Worm (Caenorhabditis elegans) whole organism, late embryonic: ENCODE data around the gene amdh-1.

ENCODE experiments used
- C08G9.2 ChIP-seq: sonication (generic microtip); optimal IDR thresholded peaks from 2 replicates; lab custom pipeline; 2016; ENCODE audit warnings: mild to moderate bottlenecking, missing genetic modification characterization, moderate library complexity, missing compliant biosample characterization
- F13H6.1 ChIP-seq: sonication (generic microtip); optimal IDR thresholded peaks from 2 replicates; lab custom pipeline; 2016; ENCODE audit warnings: missing genetic modification characterization, missing compliant biosample characterization
- T23F11.4 ChIP-seq: fragments of 200-800 bp; sonication (Bioruptor generic); optimal IDR thresholded peaks from 2 replicates; lab custom pipeline; 2018; ENCODE audit warnings: mild to moderate bottlenecking, missing genetic modification characterization, missing compliant biosample characterization
- Y22D7AL.16 ChIP-seq: sonication (generic microtip); optimal IDR thresholded peaks from 2 replicates; lab custom pipeline; 2016; ENCODE audit warnings: missing genetic modification characterization, missing compliant biosample characterization
- ama-1 ChIP-seq: fragments of 150-350 bp; optimal IDR thresholded peaks from 2 replicates; lab custom pipeline; 2014
- ceh-18 ChIP-seq: sonication (generic microtip); optimal IDR thresholded peaks from 2 replicates; lab custom pipeline; 2016; ENCODE audit warnings: missing genetic modification characterization, missing compliant biosample characterization
- ceh-19 ChIP-seq: fragments of 200-800 bp; sonication (Bioruptor generic); optimal IDR thresholded peaks from 2 replicates; lab custom pipeline; 2018; ENCODE audit warnings: mild to moderate bottlenecking, missing genetic modification characterization, missing compliant biosample characterization
- ceh-2 ChIP-seq: sonication (generic microtip); optimal IDR thresholded peaks from 2 replicates; lab custom pipeline; 2016; ENCODE audit warnings: missing genotype, missing genetic modification characterization, missing compliant biosample characterization
- ceh-22 ChIP-seq: sonication (generic microtip); optimal IDR thresholded peaks from 2 replicates; lab custom pipeline; 2017; ENCODE audit warnings: missing biosample characterization, missing genetic modification characterization
- ceh-24 ChIP-seq: sonication (generic microtip); optimal IDR thresholded peaks from 2 replicates; lab custom pipeline; 2016; ENCODE audit warnings: mild to moderate bottlenecking, missing genetic modification characterization, missing compliant biosample characterization
- ceh-31 ChIP-seq: sonication (generic microtip); optimal IDR thresholded peaks from 2 replicates; lab custom pipeline; 2016; ENCODE audit warnings: missing genetic modification characterization, missing compliant biosample characterization
- ceh-34 ChIP-seq: sonication (generic microtip); optimal IDR thresholded peaks from 2 replicates; lab custom pipeline; 2016; ENCODE audit warnings: mild to moderate bottlenecking, missing genetic modification characterization, missing compliant biosample characterization
- ceh-45 ChIP-seq: fragments of 200-800 bp; sonication (Bioruptor generic); IDR thresholded peaks from 2 replicates; pipeline ENCODE4 v1.3.6; 2022; ENCODE audit warnings: missing genetic modification reagents, missing genetic modification characterization, missing compliant biosample characterization
- ceh-48 ChIP-seq: sonication (generic microtip); optimal IDR thresholded peaks from 2 replicates; lab custom pipeline; 2016; ENCODE audit warnings: missing genetic modification characterization, inconsistent platforms, missing compliant biosample characterization
- ceh-6 ChIP-seq: fragments of 200-800 bp; sonication (Bioruptor generic); optimal IDR thresholded peaks from 2 replicates; lab custom pipeline; 2018; ENCODE audit warnings: mild to moderate bottlenecking, missing genetic modification characterization, missing compliant biosample characterization
- ceh-9 ChIP-seq: sonication (generic microtip); optimal IDR thresholded peaks from 2 replicates; lab custom pipeline; 2016; ENCODE audit warnings: mild to moderate bottlenecking, missing genetic modification characterization, inconsistent platforms, missing compliant biosample characterization
- dve-1 ChIP-seq: sonication (generic microtip); optimal IDR thresholded peaks from 2 replicates; lab custom pipeline; 2017; ENCODE audit warnings: antibody characterized with exemption, mild to moderate bottlenecking, missing genetic modification characterization, missing compliant biosample characterization
- elt-4 ChIP-seq: sonication (generic microtip); optimal IDR thresholded peaks from 2 replicates; lab custom pipeline; 2016; ENCODE audit warnings: missing genetic modification characterization, missing compliant biosample characterization
- ets-4 ChIP-seq: sonication (generic microtip); optimal IDR thresholded peaks from 2 replicates; lab custom pipeline; 2016; ENCODE audit warnings: missing genetic modification characterization, missing compliant biosample characterization
- fax-1 ChIP-seq: sonication (generic microtip); optimal IDR thresholded peaks from 2 replicates; lab custom pipeline; 2016; ENCODE audit warnings: missing genotype, missing genetic modification characterization, missing compliant biosample characterization
- fkh-10 ChIP-seq: fragments of 150-350 bp; optimal IDR thresholded peaks from 2 replicates; lab custom pipeline; 2014; ENCODE audit warnings: missing biosample characterization, missing genetic modification reagents, missing genetic modification characterization
- fkh-6 ChIP-seq: sonication (generic microtip); optimal IDR thresholded peaks from 2 replicates; lab custom pipeline; 2016; ENCODE audit warnings: missing genetic modification characterization, missing compliant biosample characterization
- gmeb-2 ChIP-seq: sonication (generic microtip); optimal IDR thresholded peaks from 2 replicates; lab custom pipeline; 2016; ENCODE audit warnings: missing genetic modification characterization, inconsistent platforms, missing compliant biosample characterization
- hlh-13 ChIP-seq: fragments of 200-800 bp; sonication (Bioruptor generic); optimal IDR thresholded peaks from 2 replicates; lab custom pipeline; 2018; ENCODE audit warnings: mild to moderate bottlenecking, missing genetic modification characterization, missing compliant biosample characterization
- hlh-30 ChIP-seq: sonication (generic microtip); optimal IDR thresholded peaks from 2 replicates; lab custom pipeline; 2017; ENCODE audit warnings: antibody characterized with exemption, missing genetic modification characterization, missing compliant biosample characterization; ENCODE audit not compliant: insufficient read depth
- hlh-6 ChIP-seq: sonication (generic microtip); optimal IDR thresholded peaks from 2 replicates; lab custom pipeline; 2016; ENCODE audit warnings: missing genotype, missing genetic modification characterization, missing compliant biosample characterization
- lim-6 ChIP-seq: sonication (generic microtip); optimal IDR thresholded peaks from 2 replicates; lab custom pipeline; 2016; ENCODE audit warnings: missing genetic modification characterization, missing compliant biosample characterization
- madf-2 ChIP-seq: sonication (generic microtip); optimal IDR thresholded peaks from 2 replicates; lab custom pipeline; 2017; ENCODE audit warnings: missing genetic modification characterization, missing compliant biosample characterization
- nfya-1 ChIP-seq: sonication (generic microtip); optimal IDR thresholded peaks from 2 replicates; lab custom pipeline; 2017; ENCODE audit warnings: missing genetic modification characterization, mild to moderate bottlenecking, missing compliant biosample characterization, antibody characterized with exemption, moderate library complexity
- nhr-11 ChIP-seq: fragments of 150-350 bp; optimal IDR thresholded peaks from 2 replicates; lab custom pipeline; 2014; ENCODE audit warnings: missing biosample characterization, missing genetic modification characterization
- nhr-232 ChIP-seq: sonication (generic microtip); optimal IDR thresholded peaks from 2 replicates; lab custom pipeline; 2016; ENCODE audit warnings: missing genetic modification characterization, missing compliant biosample characterization
- pat-9 ChIP-seq: fragments of 200-800 bp; sonication (Bioruptor generic); optimal IDR thresholded peaks from 2 replicates; lab custom pipeline; 2018; ENCODE audit warnings: mild to moderate bottlenecking, missing genetic modification characterization, moderate library complexity, missing compliant biosample characterization
- pax-1 ChIP-seq: fragments of 150-350 bp; optimal IDR thresholded peaks from 2 replicates; lab custom pipeline; 2014; ENCODE audit warnings: missing biosample characterization, missing genetic modification characterization
- pha-2 ChIP-seq: sonication (generic microtip); optimal IDR thresholded peaks from 2 replicates; lab custom pipeline; 2017; ENCODE audit warnings: mild to moderate bottlenecking, missing genetic modification characterization, missing compliant biosample characterization
- pha-4 ChIP-seq: fragments of 150-350 bp; optimal IDR thresholded peaks from 2 replicates; lab custom pipeline; 2018; ENCODE audit warnings: missing biosample characterization, missing genetic modification reagents, missing genetic modification characterization
- pros-1 ChIP-seq: fragments of 150-350 bp; optimal IDR thresholded peaks from 2 replicates; lab custom pipeline; 2014; ENCODE audit warnings: missing biosample characterization, missing genetic modification reagents, missing genetic modification characterization
- ref-2 ChIP-seq: sonication (generic microtip); optimal IDR thresholded peaks from 2 replicates; lab custom pipeline; 2016; ENCODE audit warnings: missing genetic modification characterization, missing compliant biosample characterization
- rnt-1 ChIP-seq: sonication (generic microtip); optimal IDR thresholded peaks from 2 replicates; lab custom pipeline; 2016; ENCODE audit warnings: missing genetic modification characterization, missing compliant biosample characterization
- sdc-2 ChIP-seq: sonication (generic microtip); optimal IDR thresholded peaks from 2 replicates; lab custom pipeline; 2016; ENCODE audit warnings: missing genotype, missing genetic modification characterization, missing compliant biosample characterization
- tbx-2 ChIP-seq: sonication (generic microtip); optimal IDR thresholded peaks from 2 replicates; lab custom pipeline; 2016; ENCODE audit warnings: missing genetic modification characterization, missing compliant biosample characterization
- tbx-7 ChIP-seq: sonication (generic microtip); optimal IDR thresholded peaks from 2 replicates; lab custom pipeline; 2016; ENCODE audit warnings: missing genotype, missing genetic modification characterization, missing compliant biosample characterization
- unc-42 ChIP-seq: sonication (generic microtip); optimal IDR thresholded peaks from 2 replicates; lab custom pipeline; 2016; ENCODE audit warnings: missing genotype, missing genetic modification characterization, missing compliant biosample characterization
- unc-55 ChIP-seq: sonication (generic microtip); optimal IDR thresholded peaks from 2 replicates; lab custom pipeline; 2017; ENCODE audit warnings: missing biosample characterization, missing genetic modification reagents, missing genetic modification characterization
- ztf-16 ChIP-seq: sonication (generic microtip); optimal IDR thresholded peaks from 2 replicates; lab custom pipeline; 2017; ENCODE audit warnings: missing genetic modification characterization, missing compliant biosample characterization

Gene amdh-1

DNA sequence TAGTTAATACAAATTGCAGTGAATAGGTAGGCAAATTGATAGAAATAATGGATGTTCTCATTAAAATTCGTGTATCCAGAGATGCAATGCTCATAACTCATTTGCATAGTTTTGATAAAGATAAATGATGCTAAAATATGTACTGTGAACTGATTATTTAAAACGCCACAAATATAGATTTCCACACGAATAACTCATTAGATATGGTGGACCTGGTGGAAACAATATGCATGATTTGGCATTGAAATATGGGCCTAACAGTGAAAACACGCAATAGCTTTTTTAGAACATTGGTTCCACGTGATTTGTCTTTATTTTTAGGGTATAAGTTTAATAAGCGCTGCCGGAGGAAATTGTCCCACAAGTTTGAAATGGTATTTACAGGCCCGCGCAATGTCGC lies 18.7 kb downstream of the amdh-1 start, which contains the start of gene srg-3:
Gene srg-3 (minus strand): TSS at position 101 of the 400 bp plus-strand sequence.
- TF ChIP-seq ztf-16, result no peak
- no peak for TF ChIP-seq hlh-30
- no peak for TF ChIP-seq ceh-31
- no peak for TF ChIP-seq elt-4 (tag; lab: Kevin White, UChicago)
- no peak for TF ChIP-seq C08G9.2
- TF ChIP-seq lim-6 (tag; lab: Kevin White, UChicago), result no peak
- no peak for TF ChIP-seq pax-1
- no peak for TF ChIP-seq pha-4 (tag; lab: Kevin White, UChicago)
- TF ChIP-seq pha-2, result no peak
- no peak for TF ChIP-seq nhr-11 (tag; lab: Kevin White, UChicago)
- no peak for TF ChIP-seq hlh-13
- no peak for TF ChIP-seq ets-4 (tag; lab: Kevin White, UChicago)
- TF ChIP-seq fkh-6 (tag; lab: Kevin White, UChicago), result no peak
- TF ChIP-seq pat-9, result no peak

DNA sequence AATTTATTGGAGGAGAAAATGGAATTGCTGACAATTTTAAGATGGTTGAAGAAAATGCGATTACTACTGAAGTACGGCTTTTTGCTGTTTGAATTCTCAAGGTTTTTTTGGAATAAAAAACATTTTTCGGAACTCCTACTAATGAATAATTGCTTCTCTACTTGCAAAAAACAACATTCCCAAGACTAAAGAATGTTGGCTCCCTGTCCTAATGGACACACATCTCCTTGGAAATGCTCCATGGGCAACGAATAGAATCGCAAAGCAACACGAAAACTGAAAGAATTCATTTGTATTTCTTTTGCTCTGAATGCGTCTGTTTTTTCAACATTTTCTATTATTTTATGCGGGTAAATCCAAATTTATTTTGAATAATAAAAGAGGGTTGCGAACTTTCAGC lies 21.3 kb downstream of the amdh-1 start, which contains the start of gene C18F10.2:
Gene C18F10.2 (plus strand): TSS at position 301 of the 400 bp plus-strand sequence.
- TF ChIP-seq ceh-2 (tag; lab: Kevin White, UChicago) (no peak), ceh-34 (tag; lab: Kevin White, UChicago) (no peak), pros-1 (tag; lab: Kevin White, UChicago) (no peak), ceh-19 (no peak), fkh-10 (GFP tag; lab: Kevin White, UChicago) (no peak), hlh-30 (no peak), pha-2 (no peak), tbx-7 (no peak), hlh-6 (tag; lab: Kevin White, UChicago) (no peak)

DNA sequence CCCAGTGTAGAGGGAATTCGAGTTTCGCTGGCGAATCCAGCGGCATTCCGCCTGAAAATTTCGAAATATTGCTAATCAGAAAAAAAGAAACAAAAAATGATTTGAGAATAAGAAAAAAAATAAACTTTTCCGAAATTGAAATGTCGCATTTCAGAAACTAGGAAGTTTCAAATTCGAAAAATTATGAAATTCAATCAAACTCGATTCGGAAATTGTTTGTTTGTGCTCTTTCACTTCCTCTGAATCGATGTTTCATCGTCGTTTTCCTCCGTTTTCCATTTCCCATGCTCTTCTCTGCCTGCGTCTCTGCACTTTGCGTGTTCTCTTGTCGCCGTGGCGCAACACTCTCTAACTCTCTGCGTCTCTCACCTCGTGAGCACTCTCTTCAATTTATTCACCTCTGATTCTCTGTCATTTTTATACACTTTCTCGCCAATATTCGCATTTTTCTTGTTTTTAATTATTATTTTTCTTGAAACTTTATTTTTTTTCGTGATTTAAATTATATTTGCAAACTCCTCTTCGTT lies 26.8 kb downstream of the amdh-1 start, which contains the start of gene C18F10.7:
Gene C18F10.7 (minus strand): TSS at position 51 of the 527 bp plus-strand sequence.
- TF ChIP-seq nfya-1 (tag; lab: Kevin White, UChicago), result peak; percentile 54
- peak; percentile 34 for TF ChIP-seq unc-42 (tag; lab: Kevin White, UChicago)
- no peak for TF ChIP-seq ceh-48
- TF ChIP-seq dve-1 (tag; lab: Kevin White, UChicago), result peak; percentile 11
- TF ChIP-seq hlh-30, result peak; percentile 71

DNA sequence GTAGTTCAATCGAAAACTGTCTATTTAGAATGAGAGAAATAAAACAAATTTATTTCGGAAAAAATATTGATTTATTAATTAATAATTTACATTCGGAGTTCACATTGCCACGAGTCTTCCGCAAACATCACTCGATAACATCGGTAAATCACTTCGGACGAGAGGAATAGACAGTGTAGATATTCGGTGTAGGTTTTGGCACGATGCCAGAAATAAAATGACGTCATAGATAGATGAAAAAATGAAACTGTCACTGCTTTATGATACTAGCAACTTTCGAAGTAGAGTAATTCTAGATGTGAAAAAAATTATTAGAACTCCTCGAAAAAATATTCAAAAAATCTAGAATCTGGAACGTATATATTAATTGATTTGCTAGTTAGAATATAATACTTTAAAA lies 27.8 kb downstream of the amdh-1 start:
- no peak for TF ChIP-seq ceh-22 (tag; lab: Kevin White, UChicago)
- TF ChIP-seq ceh-24 (tag; lab: Kevin White, UChicago), result no peak
- no peak for TF ChIP-seq hlh-13
- no peak for TF ChIP-seq nhr-232
- TF ChIP-seq pat-9, result no peak
- no peak for TF ChIP-seq ceh-6 (GFP tag; lab: Kevin White, UChicago)
- no peak for TF ChIP-seq ceh-9 (tag; lab: Kevin White, UChicago)
- TF ChIP-seq elt-4 (tag; lab: Kevin White, UChicago), result no peak
- no peak for TF ChIP-seq dve-1 (tag; lab: Kevin White, UChicago)
- TF ChIP-seq pax-1, result no peak
- no peak for TF ChIP-seq gmeb-2 (tag; lab: Kevin White, UChicago)
- no peak for TF ChIP-seq ceh-19

DNA sequence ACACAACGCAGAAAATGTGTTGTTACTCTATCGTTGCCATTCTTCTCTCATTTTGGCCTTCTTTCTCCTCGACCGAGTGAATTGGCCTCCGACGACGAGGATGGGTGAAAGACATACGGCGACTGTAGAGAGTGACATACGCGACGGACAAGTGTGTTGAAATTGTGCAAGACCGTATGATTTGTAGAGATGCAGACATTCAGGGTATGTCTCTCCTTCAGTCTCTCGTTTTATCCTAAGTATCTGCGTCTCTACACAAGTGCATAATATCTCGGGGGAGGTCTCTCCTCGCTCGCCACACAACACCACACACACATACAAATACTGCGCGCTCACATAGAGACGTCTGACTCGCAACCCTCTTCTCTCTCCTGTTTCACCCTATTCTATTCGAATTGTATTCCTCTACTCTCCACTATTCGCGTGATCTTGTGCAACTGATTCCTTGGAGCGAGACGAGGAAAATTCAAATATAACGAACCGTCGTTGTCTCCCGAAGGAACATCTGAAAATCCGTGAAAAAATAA lies 28.5 kb downstream of the amdh-1 start, which contains the start of gene hmg-1.2:
Gene hmg-1.2 (plus strand): TSS at position 311 of the 527 bp plus-strand sequence.
- TF ChIP-seq unc-42 (tag; lab: Kevin White, UChicago) (peak; percentile 37), fkh-10 (GFP tag; lab: Kevin White, UChicago) (no peak), madf-2 (tag; lab: Kevin White, UChicago) (peak; percentile 54), lim-6 (tag; lab: Kevin White, UChicago) (no peak), tbx-7 (no peak), T23F11.4 (GFP tag; lab: Kevin White, UChicago) (no peak), pat-9 (no peak), ceh-48 (peak; percentile 4), nfya-1 (tag; lab: Kevin White, UChicago) (peak; percentile 76), fkh-6 (tag; lab: Kevin White, UChicago) (peak; percentile 40), Y22D7AL.16 (no peak), C08G9.2 (no peak), ceh-45 (GFP tag; lab: Robert Waterston, UW) (no peak), unc-55 (GFP tag; lab: Kevin White, UChicago) (peak; percentile 79), tbx-2 (tag; lab: Kevin White, UChicago) (peak; percentile 51), sdc-2 (tag; lab: Kevin White, UChicago) (peak; percentile 15), ceh-31 (peak; percentile 79), fax-1 (tag; lab: Kevin White, UChicago) (no peak), ceh-18 (tag; lab: Kevin White, UChicago) (peak; percentile 77), F13H6.1 (no peak), ceh-34 (tag; lab: Kevin White, UChicago) (peak; percentile 68), ref-2 (tag; lab: Kevin White, UChicago) (peak; percentile 70), ama-1 (lab: Kevin White, UChicago) (peak; percentile 59), rnt-1 (peak; percentile 48), pros-1 (tag; lab: Kevin White, UChicago) (peak; percentile 79)
